Worm (Caenorhabditis elegans) whole organism, L4 larva: ENCODE results near the gene C10A4.6.

ENCODE experiments used
- F26F4.8 ChIP-seq: fragments of 200-800 bp; sonication (Bioruptor generic); conservative IDR thresholded peaks from 2 replicates; pipeline ENCODE4 v1.3.6; 2022; ENCODE audit warnings: missing genetic modification characterization, missing compliant biosample characterization
- F37D6.2 ChIP-seq: sonication (generic microtip); optimal IDR thresholded peaks from 2 replicates; lab custom pipeline; 2016; ENCODE audit warnings: mild to moderate bottlenecking, missing genetic modification characterization, missing compliant biosample characterization
- F44E2.7 ChIP-seq: fragments of 200-800 bp; sonication (Bioruptor generic); IDR thresholded peaks from 2 replicates; pipeline ENCODE4 v2.1.2; 2022; ENCODE audit warnings: missing genetic modification characterization, missing compliant biosample characterization
- F49E8.2 ChIP-seq: sonication (generic microtip); optimal IDR thresholded peaks from 2 replicates; lab custom pipeline; 2016; ENCODE audit warnings: missing compliant biosample characterization, mild to moderate bottlenecking, missing genetic modification characterization, borderline replicate concordance
- T26A8.4 ChIP-seq: fragments of 200-800 bp; sonication (Bioruptor generic); IDR thresholded peaks from 2 replicates; pipeline ENCODE4 v1.3.6; 2022; ENCODE audit warnings: missing genetic modification characterization, missing compliant biosample characterization
- Y48G9A.11 ChIP-seq: fragments of 200-800 bp; sonication (Bioruptor generic); IDR thresholded peaks from 2 replicates; pipeline ENCODE4 v1.3.6; 2022; ENCODE audit warnings: missing genetic modification reagents, missing genetic modification characterization, missing compliant biosample characterization
- Y75B8A.6 ChIP-seq: fragments of 200-800 bp; sonication (Bioruptor generic); IDR thresholded peaks from 2 replicates; pipeline ENCODE4 v1.3.6; 2022; ENCODE audit warnings: missing genetic modification reagents, missing genetic modification characterization, missing compliant biosample characterization
- aha-1 ChIP-seq: fragments of 150-350 bp; peaks from one replicate; lab custom pipeline; 2014; ENCODE audit warnings: missing biosample characterization, missing genetic modification characterization
- arid-1 ChIP-seq: fragments of 200-800 bp; sonication (Bioruptor generic); conservative IDR thresholded peaks from 2 replicates; pipeline ENCODE4 v1.3.6; 2022; ENCODE audit warnings: missing genetic modification reagents, missing genetic modification characterization, missing compliant biosample characterization
- attf-4 ChIP-seq: sonication (generic microtip); optimal IDR thresholded peaks from 3 replicates; lab custom pipeline; 2017; ENCODE audit warnings: missing biosample characterization, missing genetic modification characterization
- ceh-32 ChIP-seq: sonication (generic microtip); optimal IDR thresholded peaks from 2 replicates; lab custom pipeline; 2016; ENCODE audit warnings: mild to moderate bottlenecking, missing genetic modification characterization, missing compliant biosample characterization; ENCODE audit not compliant: poor library complexity
- ceh-44 ChIP-seq: fragments of 200-800 bp; sonication (Bioruptor generic); IDR thresholded peaks from 2 replicates; pipeline ENCODE4 v1.3.6; 2022; ENCODE audit warnings: missing genetic modification reagents, missing genetic modification characterization, missing compliant biosample characterization
- ceh-62 ChIP-seq: sonication (generic microtip); optimal IDR thresholded peaks from 2 replicates; lab custom pipeline; 2017; ENCODE audit warnings: missing biosample characterization, missing genetic modification characterization
- ces-1 ChIP-seq: fragments of 150-350 bp; sonication (generic microtip); optimal IDR thresholded peaks from 4 replicates; lab custom pipeline; 2014; ENCODE audit warnings: missing biosample characterization, missing genetic modification reagents, missing genetic modification characterization
- ctbp-1 ChIP-seq: fragments of 200-800 bp; sonication (Bioruptor generic); IDR thresholded peaks from 2 replicates; pipeline ENCODE4 v1.3.6; 2022; ENCODE audit warnings: missing genetic modification reagents, missing genetic modification characterization, missing compliant biosample characterization
- daf-16 ChIP-seq, 3 experiments: sonication (generic microtip); optimal IDR thresholded peaks; 2 replicates each; lab custom pipeline; 2016 to 2017; ENCODE audit warnings: missing genetic modification characterization in 3 of 3, missing genetic modification reagents in 3 of 3, mild to moderate bottlenecking in 2 of 3, missing compliant biosample characterization in 2 of 3, missing biosample characterization in 1 of 3, moderate library complexity in 1 of 3
- daf-19 ChIP-seq: fragments of 200-800 bp; sonication (Bioruptor generic); conservative IDR thresholded peaks from 2 replicates; pipeline ENCODE4 v1.3.6; 2022; ENCODE audit warnings: missing genetic modification characterization, missing compliant biosample characterization
- dpl-1 ChIP-seq: fragments of 150-350 bp; optimal IDR thresholded peaks from 2 replicates; lab custom pipeline; 2014; ENCODE audit warnings: missing biosample characterization, missing genetic modification reagents, missing genetic modification characterization
- egl-27 ChIP-seq: sonication (generic microtip); optimal IDR thresholded peaks from 3 replicates; lab custom pipeline; 2017; ENCODE audit warnings: missing biosample characterization, missing genetic modification reagents, missing genetic modification characterization
- gei-8 ChIP-seq: fragments of 200-800 bp; sonication (Bioruptor generic); optimal IDR thresholded peaks from 2 replicates; lab custom pipeline; 2018; ENCODE audit warnings: mild to moderate bottlenecking, missing genetic modification characterization, missing compliant biosample characterization
- hlh-11 ChIP-seq: fragments of 200-800 bp; sonication (Bioruptor generic); optimal IDR thresholded peaks from 2 replicates; lab custom pipeline; 2018; ENCODE audit warnings: mild to moderate bottlenecking, missing genetic modification characterization, missing compliant biosample characterization
- hlh-30 ChIP-seq: sonication (generic microtip); optimal IDR thresholded peaks from 2 replicates; lab custom pipeline; 2017; ENCODE audit warnings: antibody characterized with exemption, mild to moderate bottlenecking, missing genetic modification characterization, missing compliant biosample characterization; ENCODE audit not compliant: insufficient read depth
- hmg-1.1 ChIP-seq: fragments of 200-800 bp; sonication (Bioruptor generic); IDR thresholded peaks from 2 replicates; pipeline ENCODE4 v1.3.6; 2022; ENCODE audit warnings: missing genetic modification reagents, missing genetic modification characterization, missing compliant biosample characterization
- lim-7 ChIP-seq: fragments of 200-800 bp; sonication (Bioruptor generic); IDR thresholded peaks from 2 replicates; pipeline ENCODE4 v1.3.6; 2022; ENCODE audit warnings: missing genetic modification characterization, missing compliant biosample characterization
- lin-1 ChIP-seq: fragments of 200-800 bp; sonication (Bioruptor generic); IDR thresholded peaks from 2 replicates; pipeline ENCODE4 v1.3.6; 2022; ENCODE audit warnings: missing genetic modification reagents, missing genetic modification characterization, missing compliant biosample characterization
- lin-13 ChIP-seq: fragments of 150-350 bp; optimal IDR thresholded peaks from 2 replicates; lab custom pipeline; 2014; ENCODE audit warnings: missing biosample characterization, missing genetic modification reagents, missing genetic modification characterization
- lin-15B ChIP-seq: fragments of 150-350 bp; sonication (generic microtip); optimal IDR thresholded peaks from 3 replicates; lab custom pipeline; 2014; ENCODE audit warnings: missing biosample characterization, missing genetic modification characterization
- lin-29 ChIP-seq: fragments of 200-800 bp; sonication (Bioruptor generic); IDR thresholded peaks from 2 replicates; pipeline ENCODE4 v1.3.6; 2022; ENCODE audit warnings: missing genetic modification reagents, missing genetic modification characterization, missing compliant biosample characterization
- madf-5 ChIP-seq, 2 experiments: fragments of 200-800 bp; sonication (Bioruptor generic); IDR thresholded peaks; 2 replicates each; pipeline ENCODE4 v1.3.6; 2022; ENCODE audit warnings: missing compliant biosample characterization in 2 of 2, missing genetic modification characterization in 2 of 2
- madf-9 ChIP-seq: fragments of 200-800 bp; sonication (Bioruptor generic); conservative IDR thresholded peaks from 2 replicates; pipeline ENCODE4 v1.3.6; 2022; ENCODE audit warnings: missing genetic modification reagents, missing genetic modification characterization, missing compliant biosample characterization
- mep-1 ChIP-seq: fragments of 150-350 bp; sonication (generic microtip); optimal IDR thresholded peaks from 3 replicates; lab custom pipeline; 2014; ENCODE audit warnings: missing biosample characterization, missing genetic modification characterization
- mes-2 ChIP-seq: sonication (generic microtip); optimal IDR thresholded peaks from 2 replicates; lab custom pipeline; 2016; ENCODE audit warnings: missing genotype, mild to moderate bottlenecking, missing genetic modification characterization, missing compliant biosample characterization; ENCODE audit not compliant: poor library complexity, severe bottlenecking
- mxl-3 ChIP-seq: fragments of 200-800 bp; sonication (Bioruptor generic); optimal IDR thresholded peaks from 2 replicates; lab custom pipeline; 2018; ENCODE audit warnings: mild to moderate bottlenecking, missing genetic modification characterization, missing compliant biosample characterization
- nhr-11 ChIP-seq: fragments of 150-350 bp; optimal IDR thresholded peaks from 2 replicates; lab custom pipeline; 2014; ENCODE audit warnings: missing biosample characterization, missing genetic modification characterization
- nhr-41 ChIP-seq: fragments of 200-800 bp; sonication (Bioruptor generic); IDR thresholded peaks from 2 replicates; pipeline ENCODE4 v1.3.6; 2022; ENCODE audit warnings: missing genetic modification reagents, missing genetic modification characterization, missing compliant biosample characterization
- nhr-42 ChIP-seq: fragments of 200-800 bp; sonication (Bioruptor generic); IDR thresholded peaks from 2 replicates; pipeline ENCODE4 v1.3.6; 2022; ENCODE audit warnings: missing genetic modification characterization, missing compliant biosample characterization
- nhr-77 ChIP-seq: fragments of 150-350 bp; optimal IDR thresholded peaks from 2 replicates; lab custom pipeline; 2014; ENCODE audit warnings: missing biosample characterization, missing genetic modification characterization
- pha-4 ChIP-seq, 2 experiments: fragments of 150-350 bp in 1 of 2; fragments of 200-800 bp in 1 of 2; sonication (Bioruptor generic) in 1 of 2; IDR thresholded peaks in 1 of 2; optimal IDR thresholded peaks in 1 of 2; 2 replicates each; pipeline versions ENCODE4 v1.3.6 to Lab custom; 2014 to 2022; ENCODE audit warnings: missing genetic modification characterization in 2 of 2, missing genetic modification reagents in 2 of 2, missing biosample characterization in 1 of 2, missing compliant biosample characterization in 1 of 2
- rbr-2 ChIP-seq: sonication (generic microtip); optimal IDR thresholded peaks from 2 replicates; lab custom pipeline; 2016; ENCODE audit warnings: missing genotype, missing genetic modification characterization, missing compliant biosample characterization
- saeg-2 ChIP-seq: fragments of 200-800 bp; sonication (Bioruptor generic); IDR thresholded peaks from 2 replicates; pipeline ENCODE4 v1.3.6; 2022; ENCODE audit warnings: missing genetic modification reagents, missing genetic modification characterization, missing compliant biosample characterization
- skn-1 ChIP-seq: fragments of 150-350 bp; optimal IDR thresholded peaks from 2 replicates; lab custom pipeline; 2014; ENCODE audit warnings: missing biosample characterization, missing genetic modification characterization
- snpc-1.2 ChIP-seq: fragments of 200-800 bp; sonication (Bioruptor generic); IDR thresholded peaks from 2 replicates; pipeline ENCODE4 v1.3.6; 2022; ENCODE audit warnings: missing genetic modification reagents, missing genetic modification characterization, missing compliant biosample characterization
- spr-3 ChIP-seq: fragments of 200-800 bp; sonication (Bioruptor generic); optimal IDR thresholded peaks from 2 replicates; lab custom pipeline; 2018; ENCODE audit warnings: mild to moderate bottlenecking, missing genetic modification characterization, missing compliant biosample characterization
- tag-97 ChIP-seq: fragments of 200-800 bp; sonication (Bioruptor generic); IDR thresholded peaks from 2 replicates; pipeline ENCODE4 v1.3.6; 2022; ENCODE audit warnings: missing genetic modification characterization, missing compliant biosample characterization
- unc-130 ChIP-seq: sonication (generic microtip); optimal IDR thresholded peaks from 2 replicates; lab custom pipeline; 2016; ENCODE audit warnings: missing genetic modification reagents, missing genetic modification characterization, missing compliant biosample characterization
- unc-62 ChIP-seq, 3 experiments: fragments of 150-350 bp in 1 of 3; sonication (generic microtip); optimal IDR thresholded peaks in 2 of 3; peaks in 1 of 3; 1 replicate in 1 of 3; 2 replicates in 2 of 3; lab custom pipeline; 2014 to 2017; ENCODE audit warnings: missing biosample characterization in 3 of 3, missing genetic modification characterization in 3 of 3, missing genetic modification reagents in 3 of 3, missing genotype in 1 of 3
- vab-7 ChIP-seq: fragments of 200-800 bp; sonication (Bioruptor generic); IDR thresholded peaks from 2 replicates; pipeline ENCODE4 v1.3.6; 2022; ENCODE audit warnings: missing genetic modification reagents, missing genetic modification characterization, missing compliant biosample characterization
- zfp-2 ChIP-seq: sonication (generic microtip); optimal IDR thresholded peaks from 2 replicates; lab custom pipeline; 2016; ENCODE audit warnings: mild to moderate bottlenecking, missing genetic modification characterization, missing compliant biosample characterization
- ztf-11 ChIP-seq: fragments of 150-350 bp; optimal IDR thresholded peaks from 2 replicates; lab custom pipeline; 2014; ENCODE audit warnings: missing biosample characterization, missing genetic modification characterization

C10A4.6 gene

ce11 chrX:7378608-7379007, 11.8 kb upstream of the C10A4.6 start:
- TF ChIP-seq vab-7 (GFP tag; lab: Robert Waterston, UW) (peak; percentile 44; the same call in 1 of the 2 replicates), tag-97 (GFP tag; lab: Robert Waterston, UW) (no peak), unc-62 (GFP tag; optimal IDR thresholded peaks at IDR 0.05 in 1 of 2; lab: Kevin White, UChicago) (no peak), unc-62 (tag; optimal IDR thresholded peaks at IDR 0.05; lab: Kevin White, UChicago) (no peak), ctbp-1 (GFP tag; lab: Robert Waterston, UW) (peak; percentile 50; the same call in 1 of the 2 replicates), nhr-77 (tag; lab: Kevin White, UChicago) (no peak), mep-1 (tag; lab: Kevin White, UChicago) (no peak), ceh-32 (tag; lab: Kevin White, UChicago) (no peak), snpc-1.2 (GFP tag; lab: Robert Waterston, UW) (no peak), daf-16 (GFP tag; optimal IDR thresholded peaks at IDR 0.05; lab: Kevin White, UChicago) (peak in 1 of 2 experiments; percentile 74), daf-16 (tag; optimal IDR thresholded peaks at IDR 0.05; lab: Kevin White, UChicago) (no peak), Y48G9A.11 (GFP tag; lab: Robert Waterston, UW) (no peak), dpl-1 (no peak), hlh-11 (tag; lab: Kevin White, UChicago) (no peak), ceh-44 (GFP tag; lab: Robert Waterston, UW) (no peak), lin-29 (GFP tag; lab: Robert Waterston, UW) (no peak), daf-19 (GFP tag; lab: Robert Waterston, UW) (no peak), zfp-2 (tag; lab: Kevin White, UChicago) (no peak), pha-4 (GFP tag; IDR thresholded peaks at IDR 0.05; lab: Robert Waterston, UW) (peak; percentile 49; the same call in 1 of the 2 replicates), pha-4 (tag; optimal IDR thresholded peaks at IDR 0.05; lab: Kevin White, UChicago) (no peak), spr-3 (GFP tag; lab: Kevin White, UChicago) (no peak), nhr-41 (no peak), ztf-11 (no peak), nhr-11 (tag; lab: Kevin White, UChicago) (no peak), egl-27 (tag; lab: Kevin White, UChicago) (no peak), F49E8.2 (tag; lab: Kevin White, UChicago) (peak; percentile 9), madf-5 (GFP tag; IDR thresholded peaks at IDR 0.05; lab: Robert Waterston, UW) (0 out of 4 replicates have a peak, but pooled peaks of 1 of the 2 experiments have one; percentile 46), rbr-2 (tag; lab: Kevin White, UChicago) (no peak), unc-130 (no peak), Y75B8A.6 (GFP tag; lab: Robert Waterston, UW) (no peak), arid-1 (GFP tag; lab: Robert Waterston, UW) (peak; percentile 53; the same call in 1 of the 2 replicates), gei-8 (peak; percentile 22), mes-2 (tag; lab: Kevin White, UChicago) (no peak), skn-1 (tag; lab: Kevin White, UChicago) (no peak), saeg-2 (no peak), lin-1 (GFP tag; lab: Robert Waterston, UW) (0 out of 2 replicates have a peak, but pooled peaks have one; percentile 37), madf-9 (GFP tag; lab: Robert Waterston, UW) (no peak), T26A8.4 (GFP tag; lab: Robert Waterston, UW) (no peak), attf-4 (tag; lab: Kevin White, UChicago) (no peak), lin-13 (GFP tag; lab: Kevin White, UChicago) (no peak), hlh-30 (tag; lab: Kevin White, UChicago) (peak; percentile 19), ces-1 (no peak), hmg-1.1 (GFP tag; lab: Robert Waterston, UW) (no peak), nhr-42 (GFP tag; lab: Robert Waterston, UW) (no peak), aha-1 (peak; percentile 94), F44E2.7 (GFP tag; lab: Robert Waterston, UW) (no peak), F37D6.2 (tag; lab: Kevin White, UChicago) (no peak), F26F4.8 (GFP tag; lab: Robert Waterston, UW) (0 out of 2 replicates have a peak, but pooled peaks have one; percentile 69), lin-15B (no peak), lim-7 (GFP tag; lab: Robert Waterston, UW) (no peak), mxl-3 (GFP tag; lab: Kevin White, UChicago) (peak; percentile 1), ceh-62 (no peak)
